Worm (Caenorhabditis elegans) whole organism, L4 larva: ENCODE measurements around the gene rps-16.

Experiments
- F44E2.7 ChIP-seq: fragments of 200-800 bp; sonication (Bioruptor generic); IDR thresholded peaks from 2 replicates; pipeline ENCODE4 v2.1.2; 2022; ENCODE audit warnings: missing genetic modification characterization, missing compliant biosample characterization
- F49E8.2 ChIP-seq: sonication (generic microtip); optimal IDR thresholded peaks from 2 replicates; lab custom pipeline; 2016; ENCODE audit warnings: missing compliant biosample characterization, mild to moderate bottlenecking, missing genetic modification characterization, borderline replicate concordance
- Y105C5A.15 ChIP-seq: fragments of 200-800 bp; sonication (Bioruptor generic); IDR thresholded peaks from 2 replicates; pipeline ENCODE4 v1.3.6; 2022; ENCODE audit warnings: missing genetic modification characterization, missing compliant biosample characterization
- Y48G9A.11 ChIP-seq: fragments of 200-800 bp; sonication (Bioruptor generic); IDR thresholded peaks from 2 replicates; pipeline ENCODE4 v1.3.6; 2022; ENCODE audit warnings: missing genetic modification reagents, missing genetic modification characterization, missing compliant biosample characterization
- Y75B8A.6 ChIP-seq: fragments of 200-800 bp; sonication (Bioruptor generic); IDR thresholded peaks from 2 replicates; pipeline ENCODE4 v1.3.6; 2022; ENCODE audit warnings: missing genetic modification reagents, missing genetic modification characterization, missing compliant biosample characterization
- attf-4 ChIP-seq: sonication (generic microtip); optimal IDR thresholded peaks from 3 replicates; lab custom pipeline; 2017; ENCODE audit warnings: missing biosample characterization, missing genetic modification characterization
- ceh-20 ChIP-seq: fragments of 200-800 bp; sonication (Bioruptor generic); IDR thresholded peaks from 2 replicates; pipeline ENCODE4 v1.3.6; 2022; ENCODE audit warnings: missing genetic modification reagents, missing genetic modification characterization, missing compliant biosample characterization
- ceh-62 ChIP-seq: sonication (generic microtip); optimal IDR thresholded peaks from 2 replicates; lab custom pipeline; 2017; ENCODE audit warnings: missing biosample characterization, missing genetic modification characterization
- ces-1 ChIP-seq: fragments of 150-350 bp; sonication (generic microtip); optimal IDR thresholded peaks from 4 replicates; lab custom pipeline; 2014; ENCODE audit warnings: missing biosample characterization, missing genetic modification reagents, missing genetic modification characterization
- daf-16 ChIP-seq, 3 experiments: sonication (generic microtip); optimal IDR thresholded peaks; 2 replicates each; lab custom pipeline; 2016 to 2017; ENCODE audit warnings: missing genetic modification characterization in 3 of 3, missing genetic modification reagents in 3 of 3, mild to moderate bottlenecking in 2 of 3, missing compliant biosample characterization in 2 of 3, missing biosample characterization in 1 of 3, moderate library complexity in 1 of 3
- daf-19 ChIP-seq: fragments of 200-800 bp; sonication (Bioruptor generic); conservative IDR thresholded peaks from 2 replicates; pipeline ENCODE4 v1.3.6; 2022; ENCODE audit warnings: missing genetic modification characterization, missing compliant biosample characterization
- dmd-6 ChIP-seq: fragments of 200-800 bp; sonication (Bioruptor generic); IDR thresholded peaks from 2 replicates; pipeline ENCODE4 v1.3.6; 2022; ENCODE audit warnings: missing genetic modification reagents, missing genetic modification characterization, missing compliant biosample characterization
- dmd-8 ChIP-seq: fragments of 200-800 bp; sonication (Bioruptor generic); IDR thresholded peaks from 2 replicates; pipeline ENCODE4 v1.3.6; 2022; ENCODE audit warnings: missing genetic modification characterization, missing compliant biosample characterization
- dpl-1 ChIP-seq: fragments of 150-350 bp; optimal IDR thresholded peaks from 2 replicates; lab custom pipeline; 2014; ENCODE audit warnings: missing biosample characterization, missing genetic modification reagents, missing genetic modification characterization
- duxl-1 ChIP-seq: sonication (generic microtip); optimal IDR thresholded peaks from 2 replicates; lab custom pipeline; 2016; ENCODE audit warnings: mild to moderate bottlenecking, missing genetic modification characterization, moderate library complexity, missing compliant biosample characterization; ENCODE audit not compliant: poor library complexity
- hif-1 ChIP-seq, 2 experiments: sonication (generic microtip); optimal IDR thresholded peaks; 2 replicates each; lab custom pipeline; 2016 to 2017; ENCODE audit warnings: missing compliant biosample characterization in 2 of 2, missing genetic modification characterization in 2 of 2, missing genetic modification reagents in 2 of 2, missing genotype in 2 of 2, mild to moderate bottlenecking in 1 of 2
- hlh-11 ChIP-seq: fragments of 200-800 bp; sonication (Bioruptor generic); optimal IDR thresholded peaks from 2 replicates; lab custom pipeline; 2018; ENCODE audit warnings: mild to moderate bottlenecking, missing genetic modification characterization, missing compliant biosample characterization
- lim-7 ChIP-seq: fragments of 200-800 bp; sonication (Bioruptor generic); IDR thresholded peaks from 2 replicates; pipeline ENCODE4 v1.3.6; 2022; ENCODE audit warnings: missing genetic modification characterization, missing compliant biosample characterization
- lin-13 ChIP-seq: fragments of 150-350 bp; optimal IDR thresholded peaks from 2 replicates; lab custom pipeline; 2014; ENCODE audit warnings: missing biosample characterization, missing genetic modification reagents, missing genetic modification characterization
- lin-29 ChIP-seq: fragments of 200-800 bp; sonication (Bioruptor generic); IDR thresholded peaks from 2 replicates; pipeline ENCODE4 v1.3.6; 2022; ENCODE audit warnings: missing genetic modification reagents, missing genetic modification characterization, missing compliant biosample characterization
- lin-39 ChIP-seq: fragments of 150-350 bp; optimal IDR thresholded peaks from 2 replicates; lab custom pipeline; 2014; ENCODE audit warnings: missing biosample characterization, missing genetic modification reagents, missing genetic modification characterization
- lir-3 ChIP-seq: sonication (generic microtip); optimal IDR thresholded peaks from 2 replicates; lab custom pipeline; 2016; ENCODE audit warnings: mild to moderate bottlenecking, missing genetic modification characterization, missing compliant biosample characterization
- madf-5 ChIP-seq, 2 experiments: fragments of 200-800 bp; sonication (Bioruptor generic); IDR thresholded peaks; 2 replicates each; pipeline ENCODE4 v1.3.6; 2022; ENCODE audit warnings: missing compliant biosample characterization in 2 of 2, missing genetic modification characterization in 2 of 2
- madf-9 ChIP-seq: fragments of 200-800 bp; sonication (Bioruptor generic); conservative IDR thresholded peaks from 2 replicates; pipeline ENCODE4 v1.3.6; 2022; ENCODE audit warnings: missing genetic modification reagents, missing genetic modification characterization, missing compliant biosample characterization
- mdt-29 ChIP-seq: fragments of 200-800 bp; sonication (Bioruptor generic); IDR thresholded peaks from 2 replicates; pipeline ENCODE4 v1.3.6; 2022; ENCODE audit warnings: missing genetic modification reagents, missing genetic modification characterization, missing compliant biosample characterization
- mep-1 ChIP-seq: fragments of 150-350 bp; sonication (generic microtip); optimal IDR thresholded peaks from 3 replicates; lab custom pipeline; 2014; ENCODE audit warnings: missing biosample characterization, missing genetic modification characterization
- mes-2 ChIP-seq: sonication (generic microtip); optimal IDR thresholded peaks from 2 replicates; lab custom pipeline; 2016; ENCODE audit warnings: missing genotype, mild to moderate bottlenecking, missing genetic modification characterization, missing compliant biosample characterization; ENCODE audit not compliant: poor library complexity, severe bottlenecking
- mxl-3 ChIP-seq: fragments of 200-800 bp; sonication (Bioruptor generic); optimal IDR thresholded peaks from 2 replicates; lab custom pipeline; 2018; ENCODE audit warnings: mild to moderate bottlenecking, missing genetic modification characterization, missing compliant biosample characterization
- nhr-11 ChIP-seq: fragments of 150-350 bp; optimal IDR thresholded peaks from 2 replicates; lab custom pipeline; 2014; ENCODE audit warnings: missing biosample characterization, missing genetic modification characterization
- nhr-111 ChIP-seq: fragments of 200-800 bp; sonication (Bioruptor generic); optimal IDR thresholded peaks from 2 replicates; lab custom pipeline; 2018; ENCODE audit warnings: mild to moderate bottlenecking, missing genetic modification characterization, missing compliant biosample characterization
- nhr-237 ChIP-seq: sonication (generic microtip); optimal IDR thresholded peaks from 2 replicates; lab custom pipeline; 2017; ENCODE audit warnings: missing biosample characterization, missing genetic modification characterization
- nhr-25 ChIP-seq: sonication (generic microtip); optimal IDR thresholded peaks from 2 replicates; lab custom pipeline; 2017; ENCODE audit warnings: missing genetic modification characterization, mild to moderate bottlenecking, missing compliant biosample characterization, antibody characterized with exemption, moderate library complexity, borderline replicate concordance; ENCODE audit not compliant: insufficient read depth
- nhr-28 ChIP-seq: fragments of 150-350 bp; optimal IDR thresholded peaks from 2 replicates; lab custom pipeline; 2014; ENCODE audit warnings: missing biosample characterization, missing genetic modification characterization
- pqm-1 ChIP-seq: sonication (generic microtip); optimal IDR thresholded peaks from 2 replicates; lab custom pipeline; 2017; ENCODE audit warnings: missing biosample characterization, missing genetic modification characterization
- rbr-2 ChIP-seq: sonication (generic microtip); optimal IDR thresholded peaks from 2 replicates; lab custom pipeline; 2016; ENCODE audit warnings: missing genotype, missing genetic modification characterization, missing compliant biosample characterization
- saeg-2 ChIP-seq: fragments of 200-800 bp; sonication (Bioruptor generic); IDR thresholded peaks from 2 replicates; pipeline ENCODE4 v1.3.6; 2022; ENCODE audit warnings: missing genetic modification reagents, missing genetic modification characterization, missing compliant biosample characterization
- skn-1 ChIP-seq: fragments of 150-350 bp; optimal IDR thresholded peaks from 2 replicates; lab custom pipeline; 2014; ENCODE audit warnings: missing biosample characterization, missing genetic modification characterization
- snpc-1.2 ChIP-seq: fragments of 200-800 bp; sonication (Bioruptor generic); IDR thresholded peaks from 2 replicates; pipeline ENCODE4 v1.3.6; 2022; ENCODE audit warnings: missing genetic modification reagents, missing genetic modification characterization, missing compliant biosample characterization
- spr-3 ChIP-seq: fragments of 200-800 bp; sonication (Bioruptor generic); optimal IDR thresholded peaks from 2 replicates; lab custom pipeline; 2018; ENCODE audit warnings: mild to moderate bottlenecking, missing genetic modification characterization, missing compliant biosample characterization
- unc-39 ChIP-seq: sonication (generic microtip); optimal IDR thresholded peaks from 2 replicates; lab custom pipeline; 2017; ENCODE audit warnings: missing biosample characterization, missing genetic modification characterization
- zag-1 ChIP-seq: fragments of 150-350 bp; optimal IDR thresholded peaks from 2 replicates; lab custom pipeline; 2014; ENCODE audit warnings: missing biosample characterization, missing genetic modification characterization
- zfp-2 ChIP-seq: sonication (generic microtip); optimal IDR thresholded peaks from 2 replicates; lab custom pipeline; 2016; ENCODE audit warnings: mild to moderate bottlenecking, missing genetic modification characterization, missing compliant biosample characterization

The rps-16 gene

DNA sequence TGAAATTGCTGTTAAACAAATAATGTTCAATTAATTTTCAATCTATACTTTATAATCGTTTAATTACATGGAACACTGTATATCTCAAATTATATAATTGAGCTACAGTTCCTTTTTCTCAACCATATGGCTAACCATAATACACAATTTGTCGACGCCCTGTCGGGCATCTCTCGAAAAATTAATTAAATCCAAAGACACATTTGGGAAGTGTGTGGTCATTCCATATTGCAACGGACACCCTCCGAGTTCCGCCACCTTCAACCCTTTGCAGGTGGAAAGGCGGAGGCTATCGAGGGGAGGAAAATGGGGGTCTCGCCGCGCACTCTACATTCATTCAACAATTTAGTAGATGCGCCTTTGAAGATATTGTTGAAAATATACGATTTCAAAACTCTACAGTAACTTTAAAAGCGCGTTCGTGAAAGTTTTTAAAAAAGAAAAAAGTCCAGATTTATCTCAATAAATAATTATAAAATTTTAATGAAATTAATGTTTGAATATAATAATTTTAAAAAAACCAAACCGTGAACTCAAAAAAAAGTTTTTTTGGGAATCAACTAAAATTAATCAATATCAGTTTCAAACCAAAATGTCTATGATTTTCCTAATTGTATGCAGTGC lies 28.7 kb upstream of the rps-16 start, which contains the start of gene F14H8.8 (continued):
- TF ChIP-seq mes-2 (tag; lab: Kevin White, UChicago) (no peak), hif-1 (tag; optimal IDR thresholded peaks at IDR 0.05; lab: Kevin White, UChicago) (no peak), unc-39 (tag; lab: Kevin White, UChicago) (no peak), dpl-1 (GFP tag; lab: Kevin White, UChicago) (no peak), nhr-111 (GFP tag; lab: Kevin White, UChicago) (no peak), duxl-1 (tag; lab: Kevin White, UChicago) (peak; percentile 9), ces-1 (GFP tag; lab: Kevin White, UChicago) (no peak), madf-5 (GFP tag; IDR thresholded peaks at IDR 0.05; lab: Robert Waterston, UW) (no peak), nhr-28 (tag; lab: Kevin White, UChicago) (no peak), Y48G9A.11 (GFP tag; lab: Robert Waterston, UW) (peak; percentile 49; the same call in 1 of the 2 replicates), dmd-6 (GFP tag; lab: Robert Waterston, UW) (no peak), mxl-3 (no peak), daf-19 (GFP tag; lab: Robert Waterston, UW) (no peak), F44E2.7 (GFP tag; lab: Robert Waterston, UW) (no peak), spr-3 (GFP tag; lab: Kevin White, UChicago) (no peak), F49E8.2 (tag; lab: Kevin White, UChicago) (peak; percentile 80), Y75B8A.6 (GFP tag; lab: Robert Waterston, UW) (no peak), zag-1 (tag; lab: Kevin White, UChicago) (no peak), saeg-2 (GFP tag; lab: Robert Waterston, UW) (no peak), mep-1 (tag; lab: Kevin White, UChicago) (no peak)

DNA sequence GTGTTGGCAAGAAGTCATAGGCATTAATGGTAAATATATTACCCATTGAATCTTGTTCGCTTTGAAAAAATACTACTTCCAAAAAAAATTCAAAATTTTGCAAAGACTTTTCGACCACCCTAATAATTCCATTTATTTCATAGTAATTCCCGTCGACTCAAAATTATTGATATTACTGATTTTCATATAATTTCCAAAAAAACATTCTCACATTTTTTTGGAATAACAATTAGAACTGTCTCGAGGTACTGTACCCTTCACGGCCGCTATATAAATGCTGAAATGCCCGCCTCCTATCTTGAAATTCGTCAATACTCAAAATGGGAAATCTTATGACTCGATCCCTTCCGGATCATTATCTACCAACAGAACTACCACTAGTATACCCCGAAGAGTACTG lies 23.2 kb upstream of the rps-16 start, which contains the start of gene F14H8.4:
F14H8.4 (plus strand) TSS at position 301 of the 400 bp plus-strand sequence.
- TF ChIP-seq rbr-2 (tag; lab: Kevin White, UChicago) (no peak), mes-2 (tag; lab: Kevin White, UChicago) (no peak)

DNA sequence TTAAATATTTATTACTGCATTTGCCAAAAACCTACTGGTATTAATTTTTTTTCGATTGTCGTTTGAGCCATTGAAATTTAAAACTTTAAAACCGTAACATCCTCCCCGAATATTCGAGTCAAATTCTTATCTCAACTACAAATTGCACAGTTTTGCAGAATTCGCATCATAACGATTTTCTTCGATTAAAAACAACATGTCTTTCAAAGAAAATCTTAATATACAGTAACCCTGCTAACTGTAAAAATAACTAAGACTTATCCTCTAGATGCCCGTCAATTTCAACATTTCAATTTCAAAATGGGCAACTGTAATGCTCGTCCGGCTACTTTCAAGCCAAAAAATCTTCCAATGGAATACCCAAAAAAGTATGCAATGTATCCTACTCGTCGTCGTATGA lies 20.4 kb upstream of the rps-16 start, which contains the start of gene F14H8.5:
F14H8.5 (plus strand) TSS at position 301 of the 400 bp plus-strand sequence.
- TF ChIP-seq ceh-62 (no peak), dmd-8 (GFP tag; lab: Robert Waterston, UW) (no peak), nhr-11 (tag; lab: Kevin White, UChicago) (no peak), lin-13 (GFP tag; lab: Kevin White, UChicago) (no peak), hlh-11 (tag; lab: Kevin White, UChicago) (no peak), F49E8.2 (tag; lab: Kevin White, UChicago) (no peak), nhr-237 (tag; lab: Kevin White, UChicago) (no peak), zag-1 (tag; lab: Kevin White, UChicago) (no peak), lin-29 (no peak)

DNA sequence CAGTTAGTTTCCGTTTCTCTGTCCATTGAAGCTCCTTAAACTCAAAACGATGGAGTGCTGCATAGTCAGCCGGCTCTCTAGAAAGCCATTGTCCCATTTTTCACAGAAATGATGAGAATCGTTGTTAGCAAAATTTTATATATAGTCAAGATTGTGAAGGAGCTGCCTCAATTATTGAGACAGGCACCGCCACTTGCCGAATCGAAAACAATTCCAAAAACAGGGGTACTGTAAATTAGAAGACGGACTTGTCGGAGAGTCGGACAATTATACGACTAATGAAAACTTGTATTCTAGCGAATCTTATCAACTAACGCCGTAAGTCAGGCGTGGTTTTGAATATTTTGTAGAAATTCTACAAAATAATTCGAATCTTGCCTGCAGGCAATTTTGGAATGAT lies 19.9 kb upstream of the rps-16 start, which contains the start of gene F14H8.2:
F14H8.2 (minus strand) TSS at position 101 of the 400 bp plus-strand sequence.
- TF ChIP-seq lir-3 (tag; lab: Kevin White, UChicago) (no peak), ceh-20 (GFP tag; lab: Robert Waterston, UW) (no peak), mdt-29 (GFP tag; lab: Robert Waterston, UW) (no peak), attf-4 (tag; lab: Kevin White, UChicago) (no peak), nhr-28 (tag; lab: Kevin White, UChicago) (no peak), dpl-1 (GFP tag; lab: Kevin White, UChicago) (no peak), lin-39 (tag; lab: Kevin White, UChicago) (no peak), Y105C5A.15 (GFP tag; lab: Robert Waterston, UW) (no peak), skn-1 (tag; lab: Kevin White, UChicago) (no peak), zfp-2 (tag; lab: Kevin White, UChicago) (no peak), nhr-25 (tag; lab: Kevin White, UChicago) (no peak), snpc-1.2 (GFP tag; lab: Robert Waterston, UW) (no peak), nhr-111 (GFP tag; lab: Kevin White, UChicago) (no peak), madf-9 (no peak), hlh-11 (tag; lab: Kevin White, UChicago) (no peak), lim-7 (no peak), dmd-6 (GFP tag; lab: Robert Waterston, UW) (no peak), daf-16 (GFP tag; optimal IDR thresholded peaks at IDR 0.05; lab: Kevin White, UChicago) (no peak), daf-16 (tag; optimal IDR thresholded peaks at IDR 0.05; lab: Kevin White, UChicago) (no peak), pqm-1 (tag; lab: Kevin White, UChicago) (no peak)
